Worm (Caenorhabditis elegans): ENCODE measurements around the gene unc-36.

ce11 chrIII:8182573-8182972 is 18.4 kb downstream of the unc-36 start:
- TF ChIP-seq elt-3 (tag; optimal IDR thresholded peaks at IDR 0.05) (no peak), snpc-4 (tag; optimal IDR thresholded peaks at IDR 0.05) (no peak), nhr-12 (tag; optimal IDR thresholded peaks at IDR 0.05) (no peak), ces-1 (GFP tag; optimal IDR thresholded peaks at IDR 0.05) (no peak), unc-62 (GFP tag; optimal IDR thresholded peaks at IDR 0.05) (no peak), nhr-237 (tag; optimal IDR thresholded peaks at IDR 0.05) (no peak), nhr-76 (tag; optimal IDR thresholded peaks at IDR 0.05) (no peak), ceh-39 (tag; optimal IDR thresholded peaks at IDR 0.05) (no peak), lsy-2 (tag; optimal IDR thresholded peaks at IDR 0.05) (no peak), mls-2 (tag; optimal IDR thresholded peaks at IDR 0.05) (no peak)
